Fruit fly (Drosophila melanogaster) whole organism, wandering third instar larva: ENCODE measurements around the gene mof.

Source experiments
- CG32264 ChIP-seq: fragments of 200-800 bp; sonication (Bioruptor generic); optimal IDR thresholded peaks from 2 replicates; lab custom pipeline; 2016; ENCODE audit warnings: missing biosample characterization, missing genetic modification characterization
- CG9705 ChIP-seq: fragments of 200-800 bp; sonication (Bioruptor generic); optimal IDR thresholded peaks from 2 replicates; lab custom pipeline; 2018; ENCODE audit warnings: missing biosample characterization, mild to moderate bottlenecking, missing genetic modification characterization
- Dfd ChIP-seq: fragments of >200 bp; optimal IDR thresholded peaks from 2 replicates; lab custom pipeline; 2017; ENCODE audit warnings: missing biosample characterization, missing genetic modification characterization
- GATAd ChIP-seq: sonication (Bioruptor generic); optimal IDR thresholded peaks from 2 replicates; lab custom pipeline; 2016; ENCODE audit warnings: missing biosample characterization, missing genetic modification characterization
- HLH106 ChIP-seq: fragments of 200-800 bp; optimal IDR thresholded peaks from 3 replicates; lab custom pipeline; 2019; ENCODE audit warnings: missing biosample characterization, mild to moderate bottlenecking, missing genetic modification characterization, moderate library complexity
- Hnf4 ChIP-seq: fragments of 200-800 bp; sonication (Bioruptor generic); optimal IDR thresholded peaks from 2 replicates; lab custom pipeline; 2016; ENCODE audit warnings: missing biosample characterization, mild to moderate bottlenecking, missing genetic modification characterization
- Hr78 ChIP-seq: fragments of >200 bp; optimal IDR thresholded peaks from 2 replicates; lab custom pipeline; 2017; ENCODE audit warnings: missing biosample characterization, missing genetic modification characterization
- Hr83 ChIP-seq: fragments of 200-300 bp; sonication (Bioruptor generic); optimal IDR thresholded peaks from 2 replicates; lab custom pipeline; 2016; ENCODE audit warnings: missing biosample characterization, mild to moderate bottlenecking, missing genetic modification characterization, moderate library complexity; ENCODE audit not compliant: poor library complexity, severe bottlenecking
- Jra ChIP-seq: sonication (Bioruptor generic); optimal IDR thresholded peaks from 2 replicates; lab custom pipeline; 2016; ENCODE audit warnings: missing biosample characterization, missing genetic modification characterization
- Mio ChIP-seq: sonication (Bioruptor generic); optimal IDR thresholded peaks from 2 replicates; lab custom pipeline; 2016; ENCODE audit warnings: missing biosample characterization, missing genetic modification characterization
- Myc ChIP-seq: fragments of >200 bp; optimal IDR thresholded peaks from 2 replicates; lab custom pipeline; 2017
- N ChIP-seq: fragments of >200 bp; optimal IDR thresholded peaks from 2 replicates; lab custom pipeline; 2018; ENCODE audit warnings: missing biosample characterization, missing external identifiers, missing genetic modification characterization
- OdsH ChIP-seq: fragments of 200-800 bp; sonication (Bioruptor generic); optimal IDR thresholded peaks from 2 replicates; lab custom pipeline; 2016; ENCODE audit warnings: missing biosample characterization, mild to moderate bottlenecking, missing genetic modification characterization
- Rel ChIP-seq, 2 experiments: fragments of 200-800 bp; sonication (Bioruptor generic) in 1 of 2; optimal IDR thresholded peaks; 2 replicates in 1 of 2; 3 replicates in 1 of 2; lab custom pipeline; 2016 to 2019; ENCODE audit warnings: mild to moderate bottlenecking in 2 of 2, missing biosample characterization in 2 of 2, missing genetic modification characterization in 2 of 2, moderate library complexity in 1 of 2
- Sp1 ChIP-seq: fragments of 200-800 bp; sonication (Bioruptor generic); optimal IDR thresholded peaks from 3 replicates; lab custom pipeline; 2019; ENCODE audit warnings: missing biosample characterization, mild to moderate bottlenecking, missing genetic modification characterization, moderate library complexity
- Vsx2 ChIP-seq: fragments of 200-300, 225-300 bp; sonication (Bioruptor generic); optimal IDR thresholded peaks from 2 replicates; lab custom pipeline; 2018; ENCODE audit warnings: missing biosample characterization, missing genetic modification characterization; ENCODE audit not compliant: partially characterized antibody
- br ChIP-seq: fragments of 200-800 bp; sonication (Bioruptor generic); optimal IDR thresholded peaks from 2 replicates; lab custom pipeline; 2016; ENCODE audit warnings: missing biosample characterization, missing genetic modification characterization
- dl ChIP-seq, 2 experiments: fragments of 175-275, 200-275 bp in 1 of 2; fragments of 200-275 bp in 1 of 2; sonication (Bioruptor generic); optimal IDR thresholded peaks; lab custom pipeline; 2018; ENCODE audit warnings: mild to moderate bottlenecking in 2 of 2, missing biosample characterization in 2 of 2, missing genetic modification characterization in 2 of 2, moderate library complexity in 2 of 2; ENCODE audit not compliant: partially characterized antibody in 2 of 2, insufficient read depth in 1 of 2
- dmrt93B ChIP-seq: fragments of 200-800 bp; sonication (Bioruptor generic); optimal IDR thresholded peaks from 2 replicates; lab custom pipeline; 2018; ENCODE audit warnings: missing biosample characterization, mild to moderate bottlenecking, missing genetic modification characterization
- dsf ChIP-seq: sonication (Bioruptor generic); optimal IDR thresholded peaks from 2 replicates; lab custom pipeline; 2016; ENCODE audit warnings: missing biosample characterization, missing genetic modification characterization, borderline replicate concordance
- ey ChIP-seq: fragments of 200-800 bp; sonication (Bioruptor generic); optimal IDR thresholded peaks from 2 replicates; lab custom pipeline; 2016; ENCODE audit warnings: missing biosample characterization, missing genetic modification characterization
- foxo ChIP-seq, 2 experiments: fragments of 200-800 bp; sonication (Bioruptor generic); optimal IDR thresholded peaks; 2 replicates in 1 of 2; 3 replicates in 1 of 2; lab custom pipeline; 2016 to 2017; ENCODE audit warnings: missing biosample characterization in 2 of 2, missing genetic modification characterization in 2 of 2
- fru ChIP-seq: fragments of 200-800 bp; sonication (Bioruptor generic); optimal IDR thresholded peaks from 3 replicates; lab custom pipeline; 2016; ENCODE audit warnings: missing biosample characterization, mild to moderate bottlenecking, missing genetic modification characterization
- h ChIP-seq: fragments of 200-800 bp; sonication (Bioruptor generic); optimal IDR thresholded peaks from 3 replicates; lab custom pipeline; 2016; ENCODE audit warnings: missing biosample characterization, mild to moderate bottlenecking, missing genetic modification characterization
- lola ChIP-seq: fragments of >200 bp; optimal IDR thresholded peaks from 2 replicates; lab custom pipeline; 2017; ENCODE audit warnings: missing biosample characterization, missing genetic modification characterization
- psq ChIP-seq: fragments of 200-800 bp; sonication (Bioruptor generic); optimal IDR thresholded peaks from 3 replicates; lab custom pipeline; 2017; ENCODE audit warnings: missing biosample characterization, mild to moderate bottlenecking, missing genetic modification characterization, moderate library complexity
- rgr ChIP-seq: fragments of 200-800 bp; sonication (Bioruptor generic); optimal IDR thresholded peaks from 3 replicates; lab custom pipeline; 2016; ENCODE audit warnings: missing biosample characterization, mild to moderate bottlenecking, missing genetic modification characterization
- sage ChIP-seq: fragments of 200-800 bp; sonication (Bioruptor generic); optimal IDR thresholded peaks from 2 replicates; lab custom pipeline; 2016; ENCODE audit warnings: missing biosample characterization, mild to moderate bottlenecking, missing genetic modification characterization
- sv ChIP-seq: fragments of 200-800 bp; sonication (Bioruptor generic); optimal IDR thresholded peaks from 3 replicates; lab custom pipeline; 2016; ENCODE audit warnings: missing biosample characterization, missing genetic modification characterization
- tai ChIP-seq: sonication (Bioruptor generic); optimal IDR thresholded peaks from 2 replicates; lab custom pipeline; 2016; ENCODE audit warnings: missing biosample characterization, missing genetic modification characterization
- usp ChIP-seq: fragments of >200 bp; optimal IDR thresholded peaks from 2 replicates; lab custom pipeline; 2017; ENCODE audit warnings: missing biosample characterization, missing genetic modification characterization
- woc ChIP-seq: sonication (Bioruptor generic); optimal IDR thresholded peaks from 2 replicates; lab custom pipeline; 2016; ENCODE audit warnings: missing biosample characterization, mild to moderate bottlenecking, missing genetic modification characterization

mof gene

dm6 chrX:5880139-5880924 is 3.7 kb upstream of the mof start:
- TF ChIP-seq dmrt93B (GFP tag; lab: Kevin White, UChicago) (peak; percentile 76), sage (GFP tag; lab: Kevin White, UChicago) (peak; percentile 56), dsf (GFP tag; lab: Kevin White, UChicago) (no peak), Myc (lab: Kevin White, UChicago) (no peak), h (GFP tag; lab: Kevin White, UChicago) (peak; percentile 90), N (GFP tag; lab: Kevin White, UChicago) (no peak), tai (GFP tag; lab: Kevin White, UChicago) (no peak), dl (GFP tag; optimal IDR thresholded peaks at IDR 0.05; lab: Kevin White, UChicago; ENCODE audit: insufficient read depth in 1 of 2, partially characterized antibody in 2 of 2) (no peak), br (GFP tag; lab: Kevin White, UChicago) (peak; percentile 81), Jra (GFP tag; lab: Kevin White, UChicago) (peak; percentile 76), Vsx2 (GFP tag; lab: Kevin White, UChicago) (no peak), psq (GFP tag; lab: Kevin White, UChicago) (peak; percentile 89), woc (GFP tag; lab: Kevin White, UChicago) (peak; percentile 93), Dfd (no peak), fru (GFP tag; lab: Kevin White, UChicago) (peak; percentile 82), Hr83 (GFP tag; lab: Kevin White, UChicago) (no peak), Sp1 (GFP tag; lab: Kevin White, UChicago) (peak; percentile 84), HLH106 (tag; lab: Kevin White, UChicago) (peak; percentile 88), foxo (GFP tag; optimal IDR thresholded peaks at IDR 0.05; lab: Kevin White, UChicago) (peak in 1 of 2 experiments; percentile 86), Mio (GFP tag; lab: Kevin White, UChicago) (no peak), Rel (GFP tag; optimal IDR thresholded peaks at IDR 0.05; lab: Kevin White, UChicago) (peak; percentile 45), Rel (tag; optimal IDR thresholded peaks at IDR 0.05; lab: Kevin White, UChicago) (peak; percentile 61), GATAd (no peak), Hnf4 (GFP tag; lab: Kevin White, UChicago) (peak; percentile 87), CG32264 (peak; percentile 72), OdsH (GFP tag; lab: Kevin White, UChicago) (peak; percentile 82), rgr (GFP tag; lab: Kevin White, UChicago) (peak; percentile 85), CG9705 (peak; percentile 77), ey (GFP tag; lab: Kevin White, UChicago) (peak; percentile 83)

- TF ChIP-seq br (GFP tag; lab: Kevin White, UChicago) (peak; percentile 68), foxo (GFP tag; optimal IDR thresholded peaks at IDR 0.05; lab: Kevin White, UChicago) (peak in 1 of 2 experiments; percentile 84), Myc (lab: Kevin White, UChicago) (no peak), HLH106 (tag; lab: Kevin White, UChicago) (peak; percentile 55), lola (GFP tag; lab: Kevin White, UChicago) (no peak), sv (GFP tag; lab: Kevin White, UChicago) (peak; percentile 51), usp (GFP tag; lab: Kevin White, UChicago) (no peak), ey (GFP tag; lab: Kevin White, UChicago) (peak; percentile 59), psq (GFP tag; lab: Kevin White, UChicago) (peak; percentile 65), Rel (GFP tag; optimal IDR thresholded peaks at IDR 0.05; lab: Kevin White, UChicago) (no peak), Rel (tag; optimal IDR thresholded peaks at IDR 0.05; lab: Kevin White, UChicago) (peak; percentile 66), CG32264 (peak; percentile 38), OdsH (GFP tag; lab: Kevin White, UChicago) (peak; percentile 65), fru (GFP tag; lab: Kevin White, UChicago) (peak; percentile 74), Hr78 (GFP tag; lab: Kevin White, UChicago) (no peak), Sp1 (GFP tag; lab: Kevin White, UChicago) (peak; percentile 57), h (GFP tag; lab: Kevin White, UChicago) (peak; percentile 80), Hr83 (GFP tag; lab: Kevin White, UChicago) (peak; percentile 11), Jra (GFP tag; lab: Kevin White, UChicago) (peak; percentile 81), Dfd (no peak), CG9705 (peak; percentile 31), rgr (GFP tag; lab: Kevin White, UChicago) (peak; percentile 80)
Measured at dm6 chrX:5879543-5879943, 2.9 kb upstream of the mof start, which contains the start of the genes Usp30 and CG16721. Gene Usp30, minus strand, starts transcription at chrX:5879787. Gene CG16721, plus strand, starts transcription at chrX:5879869.
